Worm (Caenorhabditis elegans) whole organism, L2 larva: ENCODE results near the gene prp-39.

Experiments used
- R02D3.7 ChIP-seq: fragments of 150-350 bp; optimal IDR thresholded peaks from 2 replicates; lab custom pipeline; 2014; ENCODE audit warnings: missing biosample characterization, missing genetic modification characterization
- ceh-82 ChIP-seq: fragments of 150-350 bp; optimal IDR thresholded peaks from 2 replicates; lab custom pipeline; 2014; ENCODE audit warnings: missing biosample characterization, missing genetic modification characterization
- sma-3 ChIP-seq: sonication (generic microtip); optimal IDR thresholded peaks from 2 replicates; lab custom pipeline; 2016; ENCODE audit warnings: missing genetic modification reagents, missing genetic modification characterization, missing compliant biosample characterization
- unc-39 ChIP-seq: fragments of 150-350 bp; optimal IDR thresholded peaks from 2 replicates; lab custom pipeline; 2014; ENCODE audit warnings: missing biosample characterization, missing genetic modification characterization

- TF ChIP-seq ceh-82: no peak
- no peak for TF ChIP-seq sma-3 (GFP tag; lab: Kevin White, UChicago)
- TF ChIP-seq R02D3.7: no peak
- no peak for TF ChIP-seq unc-39 (tag; lab: Kevin White, UChicago)
Observed at ce11 chrV:5695635-5696034, 13.2 kb upstream of the prp-39 start.
